Fruit fly (Drosophila melanogaster): ENCODE results near the gene GckIII.
A peak's percentile ranks its signal among the peaks of the same experiment; 100 is the strongest.

The GckIII gene

DNA sequence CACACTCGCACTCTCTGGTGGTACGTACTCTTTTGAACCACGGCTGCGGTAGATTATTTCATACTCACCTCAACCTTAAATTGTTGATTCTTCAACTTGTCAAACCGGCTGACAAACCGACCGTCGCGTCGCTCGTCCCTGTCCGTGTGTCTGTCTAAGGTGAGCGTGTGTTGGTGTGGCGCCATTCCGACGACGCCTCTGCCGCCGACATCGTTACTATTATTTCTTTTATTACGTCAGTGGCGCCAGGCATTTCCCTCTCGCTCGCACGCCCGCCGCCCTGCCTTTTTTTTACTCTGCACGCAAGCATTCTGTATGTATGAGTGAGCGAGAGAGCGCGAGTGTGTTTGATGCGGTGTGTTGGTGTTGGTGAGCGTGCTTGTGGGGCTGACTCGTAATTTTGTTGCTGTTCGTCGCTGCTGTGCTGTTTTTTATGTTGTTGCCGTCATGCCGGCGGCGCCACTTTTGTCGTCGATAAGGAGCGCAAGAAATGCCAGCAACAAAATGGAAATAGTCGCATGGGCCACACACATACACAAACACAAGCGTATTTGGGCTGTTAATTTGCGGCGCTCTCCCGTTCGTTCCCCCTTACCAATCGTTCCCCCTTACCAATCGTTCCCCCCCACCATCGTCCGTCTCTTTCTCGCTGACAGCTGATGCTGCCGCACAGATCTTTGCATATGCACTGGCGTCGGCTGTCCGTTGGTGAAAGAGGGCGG lies 29.0 kb upstream of the GckIII start (continued):
- TF ChIP-seq kah (GFP tag; optimal IDR thresholded peaks at IDR 0.05) (peak; percentile 13), CG18011 (GFP tag; optimal IDR thresholded peaks at IDR 0.05) (no peak), bbx (GFP tag; IDR thresholded peaks at IDR 0.05; ENCODE audit: partially characterized antibody) (0 out of 2 replicates have a peak, but pooled peaks have one; percentile 27), CG6683 (GFP tag; optimal IDR thresholded peaks at IDR 0.05) (no peak), Hey (tag; optimal IDR thresholded peaks at IDR 0.05) (peak; percentile 71), lola (GFP tag; optimal IDR thresholded peaks at IDR 0.05) (peak in 1 of 3 experiments; percentile 69), lilli (GFP tag; optimal IDR thresholded peaks at IDR 0.05) (peak; percentile 23), CG6765 (GFP tag; optimal IDR thresholded peaks at IDR 0.05) (peak; percentile 62), sr (GFP tag; IDR thresholded peaks at IDR 0.05) (0 out of 3 replicates have a peak, but pooled peaks have one; percentile 54), exex (tag; optimal IDR thresholded peaks at IDR 0.05) (peak; percentile 57), Dp (GFP tag; optimal IDR thresholded peaks at IDR 0.05) (peak; percentile 8), stwl (tag; optimal IDR thresholded peaks at IDR 0.05) (no peak), twi (tag; optimal IDR thresholded peaks at IDR 0.05) (peak; percentile 59), CG17385 (GFP tag; optimal IDR thresholded peaks at IDR 0.05) (peak; percentile 30), zen (tag; optimal IDR thresholded peaks at IDR 0.05) (peak; percentile 81), CG18764 (GFP tag; optimal IDR thresholded peaks at IDR 0.05) (no peak), Hand (GFP tag; optimal IDR thresholded peaks at IDR 0.05) (no peak), tio (GFP tag; optimal IDR thresholded peaks at IDR 0.05) (no peak), CG8388 (GFP tag; optimal IDR thresholded peaks at IDR 0.05) (peak; percentile 5), fu2 (GFP tag; optimal IDR thresholded peaks at IDR 0.05) (no peak), Hr51 (GFP tag; optimal IDR thresholded peaks at IDR 0.05) (peak in 1 of 2 experiments; percentile 70), CG12769 (tag; optimal IDR thresholded peaks at IDR 0.05) (peak; percentile 97), Ets97D (GFP tag; optimal IDR thresholded peaks at IDR 0.05) (no peak), Scr (GFP tag; IDR thresholded peaks at IDR 0.05; ENCODE audit: partially characterized antibody) (peak; percentile 50), sd (tag; optimal IDR thresholded peaks at IDR 0.05) (peak; percentile 99), CG13123 (GFP tag; optimal IDR thresholded peaks at IDR 0.05) (no peak), Hr78 (GFP tag; optimal IDR thresholded peaks at IDR 0.05) (peak in 1 of 2 experiments; percentile 59), CG15269 (tag; optimal IDR thresholded peaks at IDR 0.05) (peak; percentile 5), MTF-1 (GFP tag; optimal IDR thresholded peaks at IDR 0.05; ENCODE audit: borderline replicate concordance) (no peak), nerfin-2 (GFP tag; IDR thresholded peaks at IDR 0.05; ENCODE audit: partially characterized antibody) (peak; percentile 25; the same call in 1 of the 2 replicates), CG13894 (tag; optimal IDR thresholded peaks at IDR 0.05) (peak; percentile 74), Hmr (GFP tag; optimal IDR thresholded peaks at IDR 0.05) (peak; percentile 42), lmd (GFP tag; IDR thresholded peaks at IDR 0.05) (no peak), PHDP (tag; optimal IDR thresholded peaks at IDR 0.05) (peak; percentile 2), zf30C (GFP tag; optimal IDR thresholded peaks at IDR 0.05) (peak; percentile 33), sim (GFP tag; IDR thresholded peaks at IDR 0.05) (no peak), rib (GFP tag; IDR thresholded peaks at IDR 0.05) (peak; percentile 76; the same call in 1 of the 2 replicates), shn (GFP tag; optimal IDR thresholded peaks at IDR 0.05) (no peak), abd-A (tag; optimal IDR thresholded peaks at IDR 0.05) (peak; percentile 100), CG14050 (GFP tag; IDR thresholded peaks at IDR 0.05) (no peak), caup (GFP tag; optimal IDR thresholded peaks at IDR 0.05; ENCODE audit: severe bottlenecking) (peak; percentile 56), vvl (GFP tag; IDR thresholded peaks at IDR 0.05) (peak; percentile 42), peb (GFP tag; IDR thresholded peaks at IDR 0.05) (no peak)
